Worm (Caenorhabditis elegans) whole organism, young adult: ENCODE data around the gene abi-1.

Experiments used
- B0019.2 ChIP-seq: fragments of 200-800 bp; sonication (Bioruptor generic); conservative IDR thresholded peaks from 2 replicates; pipeline ENCODE4 v1.3.6; 2022; ENCODE audit warnings: missing genetic modification reagents, missing genetic modification characterization, missing compliant biosample characterization
- F23B12.7 ChIP-seq: sonication (generic microtip); optimal IDR thresholded peaks from 2 replicates; lab custom pipeline; 2017; ENCODE audit warnings: missing genetic modification characterization, mild to moderate bottlenecking, missing compliant biosample characterization, antibody characterized with exemption, moderate library complexity; ENCODE audit not compliant: insufficient read depth
- F37B4.10 ChIP-seq: fragments of 200-800 bp; sonication (Bioruptor generic); IDR thresholded peaks from 2 replicates; pipeline ENCODE4 v1.3.6; 2022; ENCODE audit warnings: missing genetic modification characterization, missing compliant biosample characterization
- F57A8.1 ChIP-seq: fragments of 200-800 bp; sonication (Bioruptor generic); optimal IDR thresholded peaks from 2 replicates; lab custom pipeline; 2018; ENCODE audit warnings: mild to moderate bottlenecking, missing genetic modification characterization, moderate library complexity, missing compliant biosample characterization
- K11D2.4 ChIP-seq: fragments of 200-800 bp; sonication (Bioruptor generic); IDR thresholded peaks from 2 replicates; pipeline ENCODE4 v1.3.6; 2022; ENCODE audit warnings: missing genetic modification reagents, missing genetic modification characterization, missing compliant biosample characterization
- K12H6.12 ChIP-seq: fragments of 200-800 bp; sonication (Bioruptor generic); optimal IDR thresholded peaks from 2 replicates; lab custom pipeline; 2018; ENCODE audit warnings: mild to moderate bottlenecking, missing genetic modification characterization, missing compliant biosample characterization
- T26A5.8 ChIP-seq: sonication (generic microtip); optimal IDR thresholded peaks from 2 replicates; lab custom pipeline; 2016; ENCODE audit warnings: missing genetic modification characterization, missing compliant biosample characterization
- Y53F4B.3 ChIP-seq: fragments of 200-800 bp; sonication (Bioruptor generic); IDR thresholded peaks from 2 replicates; pipeline ENCODE4 v1.3.6; 2022; ENCODE audit warnings: missing genetic modification reagents, missing genetic modification characterization, missing compliant biosample characterization
- Y53G8AR.9 ChIP-seq: fragments of 200-800 bp; sonication (Bioruptor generic); conservative IDR thresholded peaks from 2 replicates; pipeline ENCODE4 v1.3.6; 2022; ENCODE audit warnings: missing genetic modification reagents, missing genetic modification characterization, missing compliant biosample characterization
- aptf-3 ChIP-seq: fragments of 200-800 bp; sonication (Bioruptor generic); IDR thresholded peaks from 2 replicates; pipeline ENCODE4 v1.3.6; 2022; ENCODE audit warnings: missing genetic modification characterization, missing compliant biosample characterization
- bed-1 ChIP-seq: fragments of 200-800 bp; sonication (Bioruptor generic); IDR thresholded peaks from 2 replicates; pipeline ENCODE4 v1.3.6; 2022; ENCODE audit warnings: missing genetic modification reagents, missing genetic modification characterization, missing compliant biosample characterization
- bed-2 ChIP-seq: fragments of 200-800 bp; sonication (Bioruptor generic); IDR thresholded peaks from 2 replicates; pipeline ENCODE4 v1.3.6; 2022; ENCODE audit warnings: missing genetic modification reagents, missing genetic modification characterization, missing compliant biosample characterization
- cebp-1 ChIP-seq, 2 experiments: fragments of 200-800 bp in 1 of 2; sonication (Bioruptor generic) in 1 of 2; sonication (generic microtip) in 1 of 2; IDR thresholded peaks in 1 of 2; optimal IDR thresholded peaks in 1 of 2; 2 replicates each; pipeline versions ENCODE4 v1.3.6 to Lab custom; 2017 to 2022; ENCODE audit warnings: missing compliant biosample characterization in 2 of 2, missing genetic modification characterization in 2 of 2, mild to moderate bottlenecking in 1 of 2, missing genetic modification reagents in 1 of 2, moderate library complexity in 1 of 2
- ceh-58 ChIP-seq: fragments of 200-800 bp; sonication (Bioruptor generic); IDR thresholded peaks from 2 replicates; pipeline ENCODE4 v1.3.6; 2022; ENCODE audit warnings: missing genetic modification characterization, missing compliant biosample characterization
- ceh-79 ChIP-seq: sonication (generic microtip); optimal IDR thresholded peaks from 2 replicates; lab custom pipeline; 2017; ENCODE audit warnings: mild to moderate bottlenecking, missing genetic modification characterization, missing compliant biosample characterization
- ceh-91 ChIP-seq: fragments of 200-800 bp; sonication (Bioruptor generic); IDR thresholded peaks from 2 replicates; pipeline ENCODE4 v1.3.6; 2022; ENCODE audit warnings: missing genetic modification reagents, missing genetic modification characterization, missing compliant biosample characterization
- chd-7 ChIP-seq: sonication (generic microtip); optimal IDR thresholded peaks from 2 replicates; lab custom pipeline; 2016; ENCODE audit warnings: mild to moderate bottlenecking, missing genetic modification characterization, moderate library complexity, missing compliant biosample characterization
- die-1 ChIP-seq: sonication (generic microtip); optimal IDR thresholded peaks from 2 replicates; lab custom pipeline; 2016; ENCODE audit warnings: missing genotype, mild to moderate bottlenecking, missing genetic modification characterization, missing compliant biosample characterization
- dpff-1 ChIP-seq: sonication (generic microtip); optimal IDR thresholded peaks from 2 replicates; lab custom pipeline; 2017; ENCODE audit warnings: mild to moderate bottlenecking, missing genetic modification characterization, missing compliant biosample characterization
- ekl-4 ChIP-seq: fragments of 200-800 bp; sonication (Bioruptor generic); IDR thresholded peaks from 2 replicates; pipeline ENCODE4 v1.3.6; 2022; ENCODE audit warnings: missing genetic modification reagents, missing genetic modification characterization, missing compliant biosample characterization
- ets-4 ChIP-seq: fragments of 200-800 bp; sonication (Bioruptor generic); optimal IDR thresholded peaks from 2 replicates; lab custom pipeline; 2018; ENCODE audit warnings: mild to moderate bottlenecking, missing genetic modification characterization, missing compliant biosample characterization
- gei-17 ChIP-seq: fragments of 200-800 bp; sonication (Bioruptor generic); optimal IDR thresholded peaks from 2 replicates; lab custom pipeline; 2018; ENCODE audit warnings: mild to moderate bottlenecking, missing genetic modification characterization, missing compliant biosample characterization
- hlh-26 ChIP-seq: fragments of 200-800 bp; sonication (Bioruptor generic); conservative IDR thresholded peaks from 2 replicates; pipeline ENCODE4 v1.3.6; 2022; ENCODE audit warnings: missing genetic modification reagents, missing genetic modification characterization, missing compliant biosample characterization
- hsf-1 ChIP-seq: fragments of 200-800 bp; sonication (Bioruptor generic); IDR thresholded peaks from 2 replicates; pipeline ENCODE4 v1.3.6; 2022; ENCODE audit warnings: missing genetic modification reagents, missing genetic modification characterization, missing compliant biosample characterization
- lir-1 ChIP-seq: fragments of 200-800 bp; sonication (Bioruptor generic); conservative IDR thresholded peaks from 2 replicates; pipeline ENCODE4 v1.3.6; 2022; ENCODE audit warnings: missing genetic modification reagents, missing genetic modification characterization, missing compliant biosample characterization
- lsy-27 ChIP-seq: sonication (generic microtip); optimal IDR thresholded peaks from 2 replicates; lab custom pipeline; 2017; ENCODE audit warnings: missing genetic modification characterization, mild to moderate bottlenecking, missing compliant biosample characterization, antibody characterized with exemption, missing genotype, borderline replicate concordance; ENCODE audit not compliant: insufficient read depth
- mel-28 ChIP-seq: sonication (generic microtip); optimal IDR thresholded peaks from 2 replicates; lab custom pipeline; 2016; ENCODE audit warnings: borderline replicate concordance, mild to moderate bottlenecking, missing genetic modification characterization, missing compliant biosample characterization
- mes-4 ChIP-seq: sonication (generic microtip); optimal IDR thresholded peaks from 2 replicates; lab custom pipeline; 2016; ENCODE audit warnings: missing genotype, missing genetic modification characterization, missing compliant biosample characterization
- mxl-1 ChIP-seq: sonication (generic microtip); optimal IDR thresholded peaks from 2 replicates; lab custom pipeline; 2016; ENCODE audit warnings: missing genetic modification characterization, missing compliant biosample characterization
- nfya-1 ChIP-seq: sonication (generic microtip); optimal IDR thresholded peaks from 2 replicates; lab custom pipeline; 2017; ENCODE audit warnings: antibody characterized with exemption, missing compliant biosample characterization, missing genetic modification characterization, borderline replicate concordance; ENCODE audit not compliant: insufficient read depth
- nfya-2 ChIP-seq: fragments of 200-800 bp; sonication (Bioruptor generic); IDR thresholded peaks from 2 replicates; pipeline ENCODE4 v1.3.6; 2022; ENCODE audit warnings: missing genetic modification reagents, missing genetic modification characterization, missing compliant biosample characterization
- nhr-179 ChIP-seq: sonication (generic microtip); optimal IDR thresholded peaks from 2 replicates; lab custom pipeline; 2016; ENCODE audit warnings: mild to moderate bottlenecking, missing genetic modification characterization, missing compliant biosample characterization
- nhr-27 ChIP-seq: fragments of 200-800 bp; sonication (Bioruptor generic); optimal IDR thresholded peaks from 2 replicates; lab custom pipeline; 2018; ENCODE audit warnings: mild to moderate bottlenecking, missing genetic modification characterization, moderate library complexity, missing compliant biosample characterization
- nhr-90 ChIP-seq: sonication (generic microtip); optimal IDR thresholded peaks from 2 replicates; lab custom pipeline; 2016; ENCODE audit warnings: missing genotype, mild to moderate bottlenecking, missing genetic modification characterization, missing compliant biosample characterization
- pha-4 ChIP-seq: fragments of 150-350 bp; sonication (generic microtip); optimal IDR thresholded peaks from 2 replicates; lab custom pipeline; 2014; ENCODE audit warnings: missing biosample characterization, missing genetic modification reagents, missing genetic modification characterization
- rec-8 ChIP-seq, 2 experiments: sonication (generic microtip); optimal IDR thresholded peaks; 2 replicates each; lab custom pipeline; 2016; ENCODE audit warnings: mild to moderate bottlenecking in 2 of 2, missing genetic modification characterization in 2 of 2, missing genetic modification reagents in 2 of 2, missing genotype in 2 of 2, missing biosample characterization in 1 of 2, missing compliant biosample characterization in 1 of 2, moderate library complexity in 1 of 2
- rpc-1 ChIP-seq, 2 experiments: fragments of 150-350 bp in 1 of 2; sonication (generic microtip) in 1 of 2; optimal IDR thresholded peaks; 2 replicates each; lab custom pipeline; 2014 to 2018; ENCODE audit warnings: missing biosample characterization in 1 of 2, missing genetic modification characterization in 1 of 2, missing genetic modification reagents in 1 of 2, missing genotype in 1 of 2
- sea-2 ChIP-seq: fragments of 200-800 bp; sonication (Bioruptor generic); IDR thresholded peaks from 2 replicates; pipeline ENCODE4 v1.3.6; 2022; ENCODE audit warnings: missing genetic modification characterization, missing compliant biosample characterization
- snpc-1.1 ChIP-seq: sonication (generic microtip); optimal IDR thresholded peaks from 2 replicates; lab custom pipeline; 2017; ENCODE audit warnings: missing genetic modification characterization, mild to moderate bottlenecking, missing compliant biosample characterization, antibody characterized with exemption, moderate library complexity, missing genotype, missing genetic modification reagents; ENCODE audit not compliant: insufficient read depth
- snpc-1.3 ChIP-seq: sonication (generic microtip); optimal IDR thresholded peaks from 2 replicates; lab custom pipeline; 2017; ENCODE audit warnings: missing genetic modification characterization, mild to moderate bottlenecking, missing compliant biosample characterization, antibody characterized with exemption, moderate library complexity, missing genotype, missing genetic modification reagents; ENCODE audit not compliant: insufficient read depth
- snpc-3.4 ChIP-seq: sonication (generic microtip); optimal IDR thresholded peaks from 2 replicates; lab custom pipeline; 2017; ENCODE audit warnings: missing genetic modification characterization, mild to moderate bottlenecking, missing compliant biosample characterization, antibody characterized with exemption, moderate library complexity, missing genotype, missing genetic modification reagents
- tbp1 ChIP-seq: fragments of 200-800 bp; sonication (Bioruptor generic); optimal IDR thresholded peaks from 2 replicates; lab custom pipeline; 2018; ENCODE audit warnings: mild to moderate bottlenecking, missing genetic modification characterization, missing compliant biosample characterization
- tbx-9 ChIP-seq: sonication (generic microtip); optimal IDR thresholded peaks from 2 replicates; lab custom pipeline; 2016; ENCODE audit warnings: borderline replicate concordance, missing genetic modification characterization, inconsistent platforms, missing compliant biosample characterization
- tlf-1 ChIP-seq: fragments of 200-800 bp; sonication (Bioruptor generic); optimal IDR thresholded peaks from 2 replicates; lab custom pipeline; 2018; ENCODE audit warnings: mild to moderate bottlenecking, missing genetic modification characterization, missing compliant biosample characterization
- zfh-2 ChIP-seq: fragments of 200-800 bp; sonication (Bioruptor generic); conservative IDR thresholded peaks from 2 replicates; pipeline ENCODE4 v1.3.6; 2022; ENCODE audit warnings: missing genetic modification reagents, missing genetic modification characterization, missing compliant biosample characterization
- zim-3 ChIP-seq: sonication (generic microtip); optimal IDR thresholded peaks from 2 replicates; lab custom pipeline; 2017; ENCODE audit warnings: mild to moderate bottlenecking, missing genetic modification characterization, moderate library complexity, missing compliant biosample characterization

The abi-1 gene

DNA sequence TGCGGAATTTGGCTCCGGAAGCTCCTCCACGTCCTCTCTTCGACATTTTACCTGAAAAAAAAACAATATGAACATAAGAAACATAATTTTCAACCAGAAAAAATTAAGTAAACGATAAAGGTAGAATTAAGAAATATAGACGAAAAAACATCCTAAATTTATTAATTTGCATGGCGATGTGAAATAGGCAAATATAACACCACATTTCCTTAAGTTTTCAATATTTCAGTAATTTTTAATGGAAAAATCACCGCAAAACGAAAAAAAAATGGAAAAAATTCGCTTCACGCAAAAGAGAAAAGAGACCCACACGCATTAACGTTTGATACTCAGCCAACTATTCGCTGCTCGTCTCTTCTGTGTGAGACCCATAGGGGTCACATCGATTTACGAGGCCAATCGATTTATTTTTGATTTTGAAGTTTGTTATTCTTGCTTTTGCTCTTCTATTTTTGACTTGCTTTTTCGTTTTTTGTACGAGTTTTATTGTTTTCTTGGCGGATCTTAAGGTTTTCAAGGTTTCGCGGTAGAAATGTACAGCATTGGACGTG, 13.6 kb upstream of the abi-1 start, which contains the start of gene rpl-23 (continued):
- TF ChIP-seq snpc-1.1, result peak; percentile 54
- TF ChIP-seq die-1 (tag; lab: Kevin White, UChicago), result no peak
- TF ChIP-seq nhr-179, result no peak
- TF ChIP-seq snpc-1.3 (tag; lab: Kevin White, UChicago), result peak; percentile 78
- TF ChIP-seq K12H6.12 (tag; lab: Kevin White, UChicago), result peak; percentile 59
- TF ChIP-seq Y53G8AR.9 (GFP tag; lab: Robert Waterston, UW), result peak; percentile 85
- no peak for TF ChIP-seq hlh-26 (GFP tag; lab: Robert Waterston, UW)
- TF ChIP-seq dpff-1, result no peak
- no peak for TF ChIP-seq mes-4 (tag; lab: Kevin White, UChicago)
- no peak for TF ChIP-seq sea-2 (GFP tag; lab: Robert Waterston, UW)
- TF ChIP-seq ets-4 (GFP tag; lab: Kevin White, UChicago), result no peak
- no peak for TF ChIP-seq F57A8.1 (GFP tag; lab: Kevin White, UChicago)
- no peak for TF ChIP-seq zim-3 (tag; lab: Kevin White, UChicago)
- TF ChIP-seq rec-8 (tag; optimal IDR thresholded peaks at IDR 0.05; lab: Kevin White, UChicago), result no peak
- TF ChIP-seq ekl-4 (GFP tag; lab: Robert Waterston, UW), result peak; percentile 67; the same call in 1 of the 2 replicates
- TF ChIP-seq nfya-1 (tag; lab: Kevin White, UChicago), result no peak
- no peak for TF ChIP-seq aptf-3 (GFP tag; lab: Robert Waterston, UW)
- TF ChIP-seq cebp-1 (GFP tag; IDR thresholded peaks at IDR 0.05; lab: Robert Waterston, UW), result no peak; the same call in 1 of the 2 replicates
- peak; percentile 68 for TF ChIP-seq cebp-1 (tag; optimal IDR thresholded peaks at IDR 0.05; lab: Kevin White, UChicago)
- TF ChIP-seq F23B12.7, result peak; percentile 92
- no peak for TF ChIP-seq hsf-1 (GFP tag; lab: Robert Waterston, UW)
- no peak for TF ChIP-seq F37B4.10 (GFP tag; lab: Robert Waterston, UW)
- TF ChIP-seq mxl-1 (tag; lab: Kevin White, UChicago), result no peak
- peak; percentile 48; the same call in 1 of the 2 replicates for TF ChIP-seq B0019.2
- TF ChIP-seq tbx-9 (tag; lab: Kevin White, UChicago), result no peak
- peak; percentile 53 for TF ChIP-seq lsy-27
- peak; percentile 61 for TF ChIP-seq tbp1 (GFP tag; lab: Kevin White, UChicago)
- peak; percentile 87 for TF ChIP-seq snpc-3.4
- no peak for TF ChIP-seq bed-2 (GFP tag; lab: Robert Waterston, UW)
- TF ChIP-seq zfh-2 (GFP tag; lab: Robert Waterston, UW), result no peak
- TF ChIP-seq rpc-1 (optimal IDR thresholded peaks at IDR 0.05; lab: Kevin White, UChicago), result no peak
- no peak for TF ChIP-seq rpc-1 (tag; optimal IDR thresholded peaks at IDR 0.05; lab: Kevin White, UChicago)
- TF ChIP-seq mel-28 (tag; lab: Kevin White, UChicago), result no peak
- TF ChIP-seq ceh-58 (GFP tag; lab: Robert Waterston, UW), result no peak
- no peak for TF ChIP-seq T26A5.8
- no peak for TF ChIP-seq nhr-27 (tag; lab: Kevin White, UChicago)
- TF ChIP-seq gei-17 (GFP tag; lab: Kevin White, UChicago), result no peak
- peak; percentile 18 for TF ChIP-seq pha-4
- TF ChIP-seq tlf-1 (GFP tag; lab: Kevin White, UChicago), result peak; percentile 67
- no peak for TF ChIP-seq bed-1 (GFP tag; lab: Robert Waterston, UW)
- TF ChIP-seq Y53F4B.3 (GFP tag; lab: Robert Waterston, UW), result no peak
- TF ChIP-seq K11D2.4 (GFP tag; lab: Robert Waterston, UW), result peak; percentile 35; the same call in 1 of the 2 replicates
- TF ChIP-seq nhr-90 (tag; lab: Kevin White, UChicago), result no peak
- TF ChIP-seq lir-1 (GFP tag; lab: Robert Waterston, UW), result 0 out of 2 replicates have a peak, but pooled peaks have one; percentile 16
- no peak for TF ChIP-seq ceh-79 (tag; lab: Kevin White, UChicago)
- TF ChIP-seq ceh-91 (GFP tag; lab: Robert Waterston, UW), result peak; percentile 68
- TF ChIP-seq chd-7 (tag; lab: Kevin White, UChicago), result no peak
- no peak for TF ChIP-seq nfya-2
